Fruit fly (Drosophila melanogaster): ENCODE measurements around the gene BBS8.

BBS8 gene

dm6 chr2L:468745-469358 is 46.2 kb downstream of the BBS8 start (continued):
- TF ChIP-seq nom (GFP tag; optimal IDR thresholded peaks at IDR 0.05) (peak; percentile 33), CG10565 (GFP tag; optimal IDR thresholded peaks at IDR 0.05) (no peak), z (GFP tag; IDR thresholded peaks at IDR 0.05) (0 out of 3 replicates have a peak, but pooled peaks have one; percentile 50), Med (GFP tag) (peak; percentile 94), CG6654 (GFP tag; optimal IDR thresholded peaks at IDR 0.05) (peak; percentile 37), ase (GFP tag; IDR thresholded peaks at IDR 0.05) (peak; percentile 82), CG14965 (GFP tag; optimal IDR thresholded peaks at IDR 0.05; ENCODE audit: borderline replicate concordance) (no peak), inv (GFP tag; IDR thresholded peaks at IDR 0.05; ENCODE audit: partially characterized antibody) (no peak), Dfd (GFP tag; optimal IDR thresholded peaks at IDR 0.05) (no peak), CoRest (tag; optimal IDR thresholded peaks at IDR 0.05) (peak; percentile 64), CkIIα-i1 (GFP tag; IDR thresholded peaks at IDR 0.05) (no peak), fd96Cb (tag; optimal IDR thresholded peaks at IDR 0.05) (peak; percentile 79), Bdp1 (GFP tag; optimal IDR thresholded peaks at IDR 0.05) (peak; percentile 59), dati (GFP tag; IDR thresholded peaks at IDR 0.05) (peak; percentile 67), grau (tag; optimal IDR thresholded peaks at IDR 0.05) (peak; percentile 65), tup (GFP tag; optimal IDR thresholded peaks at IDR 0.05) (peak; percentile 1), HmgZ (tag; optimal IDR thresholded peaks at IDR 0.05) (peak; percentile 50), lola (GFP tag; optimal IDR thresholded peaks at IDR 0.05) (no peak), tgo (GFP tag; IDR thresholded peaks at IDR 0.05) (peak; percentile 70), CG11398 (GFP tag; optimal IDR thresholded peaks at IDR 0.05) (peak; percentile 58), CG7987 (GFP tag; optimal IDR thresholded peaks at IDR 0.05) (peak; percentile 17), Lim3 (GFP tag; IDR thresholded peaks at IDR 0.05) (peak; percentile 49; the same call in 1 of the 2 replicates), Antp (GFP tag; optimal IDR thresholded peaks at IDR 0.05) (peak; percentile 68), Dek (tag; optimal IDR thresholded peaks at IDR 0.05) (peak; percentile 65), CG2889 (GFP tag; IDR thresholded peaks at IDR 0.05) (peak; percentile 45; the same call in 1 of the 3 replicates), CG15601 (tag; optimal IDR thresholded peaks at IDR 0.05) (peak; percentile 66), Elba2 (GFP tag; optimal IDR thresholded peaks at IDR 0.05) (no peak), unc-4 (GFP tag; IDR thresholded peaks at IDR 0.05; ENCODE audit: partially characterized antibody) (no peak), CG2129 (GFP tag; IDR thresholded peaks at IDR 0.05; ENCODE audit: partially characterized antibody) (no peak), CG42726 (GFP tag; IDR thresholded peaks at IDR 0.05; ENCODE audit: partially characterized antibody) (no peak), CG6765 (GFP tag; optimal IDR thresholded peaks at IDR 0.05) (peak; percentile 53), CG13296 (GFP tag; optimal IDR thresholded peaks at IDR 0.05) (peak; percentile 13), CG31365 (tag; optimal IDR thresholded peaks at IDR 0.05) (peak; percentile 25), H2.0 (GFP tag; IDR thresholded peaks at IDR 0.05) (peak; percentile 75), CG10274 (GFP tag; optimal IDR thresholded peaks at IDR 0.05) (peak; percentile 45), CG7928 (GFP tag; optimal IDR thresholded peaks at IDR 0.05) (peak; percentile 36), da (GFP tag; optimal IDR thresholded peaks at IDR 0.05) (no peak), sob (GFP tag; IDR thresholded peaks at IDR 0.05) (peak; percentile 64; the same call in 1 of the 2 replicates), CG17912 (GFP tag; optimal IDR thresholded peaks at IDR 0.05) (no peak), CG5245 (GFP tag; optimal IDR thresholded peaks at IDR 0.05) (peak; percentile 75), TFAM (GFP tag; optimal IDR thresholded peaks at IDR 0.05) (no peak), CG4617 (GFP tag; optimal IDR thresholded peaks at IDR 0.05; ENCODE audit: borderline replicate concordance) (no peak), Xbp1 (GFP tag; optimal IDR thresholded peaks at IDR 0.05) (peak; percentile 72), ash1 (GFP tag; optimal IDR thresholded peaks at IDR 0.05) (no peak), fd102C (GFP tag; optimal IDR thresholded peaks at IDR 0.05) (no peak), H15 (GFP tag; IDR thresholded peaks at IDR 0.05) (peak; percentile 54; the same call in 1 of the 3 replicates), CG8388 (GFP tag; optimal IDR thresholded peaks at IDR 0.05) (peak; percentile 68), sima (GFP tag; optimal IDR thresholded peaks at IDR 0.05) (no peak), wek (GFP tag; optimal IDR thresholded peaks at IDR 0.05) (peak; percentile 33)
